Worm (Caenorhabditis elegans) whole organism, L4/young adult: Measurements from ENCODE around the gene K10C2.12.

Experiments used
- W03F9.2 ChIP-seq: fragments of 150-350 bp; optimal IDR thresholded peaks from 2 replicates; lab custom pipeline; 2014; ENCODE audit warnings: missing biosample characterization, missing genetic modification characterization
- him-1 ChIP-seq: sonication (generic microtip); optimal IDR thresholded peaks from 2 replicates; lab custom pipeline; 2016; ENCODE audit warnings: missing genotype, missing genetic modification reagents, missing genetic modification characterization, missing compliant biosample characterization

- TF ChIP-seq W03F9.2 (no peak), him-1 (tag; lab: Kevin White, UChicago) (no peak)
Measured at ce11 chrX:6458467-6458866, 37.9 kb upstream of the K10C2.12 start.
